Fruit fly (Drosophila melanogaster): ENCODE measurements around the gene CG43057.
A peak's percentile ranks its signal among the peaks of the same experiment; 100 is the strongest.

CG43057 gene

DNA sequence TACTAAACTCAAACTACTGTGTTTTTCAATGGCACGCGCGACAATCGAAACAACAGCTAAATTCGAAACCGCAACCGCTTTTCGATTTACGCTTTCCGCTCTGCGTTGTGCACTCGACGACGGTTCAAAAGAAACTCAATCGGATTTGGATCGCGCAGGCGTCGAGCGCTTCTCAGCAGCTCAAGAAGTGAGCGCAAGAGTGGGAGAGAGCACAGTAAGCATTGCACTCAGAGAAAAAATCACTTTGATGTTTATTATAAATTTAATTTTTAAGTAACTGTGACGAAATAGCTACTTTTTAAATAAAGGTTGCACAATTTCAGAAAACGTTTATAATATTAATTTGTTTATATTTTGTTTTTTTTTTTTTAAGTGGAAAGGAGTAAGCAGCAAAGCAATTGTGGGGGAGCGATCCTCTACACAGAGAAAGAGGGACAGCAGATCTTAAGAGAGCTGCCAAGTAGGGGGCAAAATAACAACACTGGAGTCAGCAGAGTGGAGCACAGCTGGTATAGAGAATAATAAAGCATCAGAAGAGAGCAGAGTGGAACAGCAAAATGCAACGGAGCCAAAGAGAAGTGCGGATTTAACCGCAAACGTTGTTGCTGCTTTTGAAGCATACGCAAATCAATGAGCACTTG lies 33.9 kb upstream of the CG43057 start (continued):
- TF ChIP-seq CG9727 (GFP tag; optimal IDR thresholded peaks at IDR 0.05) (peak; percentile 99), CG7372 (GFP tag; IDR thresholded peaks at IDR 0.05) (peak; percentile 97), fd96Cb (tag; optimal IDR thresholded peaks at IDR 0.05) (peak; percentile 98), Sry-β (GFP tag; optimal IDR thresholded peaks at IDR 0.05) (peak; percentile 75), CG12236 (GFP tag; optimal IDR thresholded peaks at IDR 0.05) (peak; percentile 85), trem (tag; optimal IDR thresholded peaks at IDR 0.05) (peak; percentile 94), E2f2 (GFP tag; IDR thresholded peaks at IDR 0.05) (peak; percentile 89), dmrt99B (tag; optimal IDR thresholded peaks at IDR 0.05) (peak; percentile 99), CG4424 (GFP tag; optimal IDR thresholded peaks at IDR 0.05) (peak; percentile 99), CG12299 (tag; optimal IDR thresholded peaks at IDR 0.05) (peak; percentile 97), Bteb2 (GFP tag; optimal IDR thresholded peaks at IDR 0.05) (peak; percentile 93), CG6254 (GFP tag; optimal IDR thresholded peaks at IDR 0.05) (peak; percentile 96), bcd (GFP tag; optimal IDR thresholded peaks at IDR 0.05) (peak; percentile 97), ci (GFP tag; IDR thresholded peaks at IDR 0.05) (peak; percentile 99), CG7745 (tag; optimal IDR thresholded peaks at IDR 0.05) (peak; percentile 94), Dll (GFP tag; IDR thresholded peaks at IDR 0.05; ENCODE audit: partially characterized antibody) (0 out of 4 replicates have a peak, but pooled peaks have one; percentile 15), CG15269 (tag; optimal IDR thresholded peaks at IDR 0.05) (peak; percentile 99), CG14965 (GFP tag; optimal IDR thresholded peaks at IDR 0.05; ENCODE audit: borderline replicate concordance) (peak; percentile 68), BtbVII (GFP tag; optimal IDR thresholded peaks at IDR 0.05) (peak; percentile 97), pnt (GFP tag; optimal IDR thresholded peaks at IDR 0.05) (peak; percentile 85), CG17568 (GFP tag; optimal IDR thresholded peaks at IDR 0.05) (peak; percentile 96), CG18262 (tag; optimal IDR thresholded peaks at IDR 0.05) (peak; percentile 97), HLH54F (GFP tag; optimal IDR thresholded peaks at IDR 0.05) (peak; percentile 80), cas (GFP tag; IDR thresholded peaks at IDR 0.05) (peak; percentile 93), CG31441 (GFP tag; IDR thresholded peaks at IDR 0.05) (peak; percentile 99), CG14710 (tag; optimal IDR thresholded peaks at IDR 0.05) (peak; percentile 98), Poxn (GFP tag; IDR thresholded peaks at IDR 0.05) (0 out of 2 replicates have a peak, but pooled peaks have one; percentile 29), CG3847 (GFP tag; IDR thresholded peaks at IDR 0.05) (peak; percentile 97), dimm (GFP tag; IDR thresholded peaks at IDR 0.05) (peak; percentile 97), CG13624 (GFP tag; optimal IDR thresholded peaks at IDR 0.05) (peak; percentile 87), CG2116 (GFP tag; optimal IDR thresholded peaks at IDR 0.05) (peak; percentile 89), CG10274 (GFP tag; optimal IDR thresholded peaks at IDR 0.05) (peak; percentile 89), Xrp1 (GFP tag; IDR thresholded peaks at IDR 0.05) (peak; percentile 100), NfI (GFP tag; optimal IDR thresholded peaks at IDR 0.05) (peak; percentile 94), tll (GFP tag; optimal IDR thresholded peaks at IDR 0.05) (peak in 1 of 2 experiments; percentile 18), insv (GFP tag; optimal IDR thresholded peaks at IDR 0.05) (peak; percentile 11 to 62), fd64A (GFP tag; optimal IDR thresholded peaks at IDR 0.05) (peak; percentile 93), Hey (tag; optimal IDR thresholded peaks at IDR 0.05) (peak; percentile 69), kah (GFP tag; optimal IDR thresholded peaks at IDR 0.05) (peak; percentile 95), CG6654 (GFP tag; optimal IDR thresholded peaks at IDR 0.05) (peak; percentile 84), Gsc (GFP tag; IDR thresholded peaks at IDR 0.05) (no peak; the same call in 1 of the 2 replicates), CG11504 (tag; optimal IDR thresholded peaks at IDR 0.05) (peak; percentile 96), CG11093 (GFP tag; IDR thresholded peaks at IDR 0.05) (peak; percentile 97), Eip74EF (GFP tag; optimal IDR thresholded peaks at IDR 0.05) (peak in 1 of 2 experiments; percentile 95), CG3065 (GFP tag; optimal IDR thresholded peaks at IDR 0.05) (peak; percentile 95), CG10209 (GFP tag; optimal IDR thresholded peaks at IDR 0.05) (peak; percentile 97), tup (GFP tag; optimal IDR thresholded peaks at IDR 0.05) (peak; percentile 97), pum (GFP tag; optimal IDR thresholded peaks at IDR 0.05) (peak; percentile 0)

All from whole organism, embryonic.